Worm (Caenorhabditis elegans) whole organism, L3 larva: ENCODE data around the gene F58F12.4.

Experiments
- aly-2 ChIP-seq: fragments of 150-350 bp; optimal IDR thresholded peaks from 2 replicates; lab custom pipeline; 2014; ENCODE audit warnings: missing biosample characterization, missing genetic modification characterization
- elt-1 ChIP-seq: fragments of 150-350 bp; optimal IDR thresholded peaks from 2 replicates; lab custom pipeline; 2014; ENCODE audit warnings: missing biosample characterization, missing genetic modification characterization
- fkh-10 ChIP-seq: sonication (generic microtip); optimal IDR thresholded peaks from 2 replicates; lab custom pipeline; 2017; ENCODE audit warnings: missing biosample characterization, missing genetic modification reagents, missing genetic modification characterization
- nhr-25 ChIP-seq: sonication (generic microtip); optimal IDR thresholded peaks from 2 replicates; lab custom pipeline; 2017; ENCODE audit warnings: missing biosample characterization, missing genetic modification characterization
- nhr-76 ChIP-seq: fragments of 150-350 bp; sonication (generic microtip); optimal IDR thresholded peaks from 5 replicates; lab custom pipeline; 2014; ENCODE audit warnings: missing biosample characterization, missing genetic modification characterization
- nhr-77 ChIP-seq: fragments of 150-350 bp; optimal IDR thresholded peaks from 2 replicates; lab custom pipeline; 2014; ENCODE audit warnings: missing biosample characterization, missing genetic modification characterization
- snpc-4 ChIP-seq: fragments of 150-350 bp; optimal IDR thresholded peaks from 2 replicates; lab custom pipeline; 2014; ENCODE audit warnings: missing biosample characterization, missing genetic modification characterization

- no peak for TF ChIP-seq elt-1
- no peak for TF ChIP-seq nhr-76 (tag; lab: Kevin White, UChicago)
- TF ChIP-seq nhr-77 (tag; lab: Kevin White, UChicago), result no peak
- no peak for TF ChIP-seq nhr-25 (tag; lab: Kevin White, UChicago)
- no peak for TF ChIP-seq aly-2 (tag; lab: Kevin White, UChicago)
- TF ChIP-seq snpc-4, result no peak
- TF ChIP-seq fkh-10, result no peak
These were observed 9.1 kb upstream of the F58F12.4 start for ce11 chrII:6377381-6377948.
